Worm (Caenorhabditis elegans) whole organism, early embryonic: ENCODE results near the gene T14G12.6.

ENCODE experiments used
- ama-1 ChIP-seq: fragments of 150-350 bp; optimal IDR thresholded peaks from 2 replicates; lab custom pipeline; 2014
- flt-1 ChIP-seq: fragments of 200-800 bp; sonication (Bioruptor generic); IDR thresholded peaks from 2 replicates; pipeline ENCODE4 v1.3.6; 2022; ENCODE audit warnings: missing genetic modification characterization, missing compliant biosample characterization
- pes-1 ChIP-seq: fragments of 200-800 bp; sonication (Bioruptor generic); IDR thresholded peaks from 2 replicates; pipeline ENCODE4 v1.3.6; 2022; ENCODE audit warnings: missing genetic modification reagents, missing genetic modification characterization, missing compliant biosample characterization
- tbx-37 ChIP-seq: fragments of 200-800 bp; sonication (Bioruptor generic); conservative IDR thresholded peaks from 2 replicates; pipeline ENCODE4 v1.3.6; 2022; ENCODE audit warnings: missing genetic modification reagents, missing genetic modification characterization, missing compliant biosample characterization

- TF ChIP-seq flt-1 (GFP tag; lab: Robert Waterston, UW) (no peak), pes-1 (no peak), tbx-37 (GFP tag; lab: Robert Waterston, UW) (no peak), ama-1 (lab: Kevin White, UChicago) (no peak)
Measured at ce11 chrX:3785111-3785808, 26.0 kb upstream of the T14G12.6 start.
